Fruit fly (Drosophila melanogaster) whole organism, embryonic: ENCODE results near the gene anchor.

Experiments
- Ada2b ChIP-seq: fragments of 200-800 bp; sonication (Bioruptor generic); IDR thresholded peaks from 2 replicates; pipeline ENCODE4 v1.3.6; 2022; ENCODE audit warnings: missing biosample characterization, missing genetic modification characterization
- Bgb ChIP-seq: fragments of 200-800 bp; sonication (Bioruptor generic); IDR thresholded peaks from 2 replicates; pipeline ENCODE4 v1.3.6; 2022; ENCODE audit warnings: missing biosample characterization, missing genetic modification characterization; ENCODE audit not compliant: partially characterized antibody
- CG10209 ChIP-seq: fragments of 200-800 bp; sonication (Bioruptor generic); optimal IDR thresholded peaks from 3 replicates; lab custom pipeline; 2017; ENCODE audit warnings: missing biosample characterization, mild to moderate bottlenecking, missing genetic modification characterization, missing genetic modification reagents
- CG11398 ChIP-seq: fragments of 200-800 bp; sonication (Bioruptor generic); optimal IDR thresholded peaks from 2 replicates; lab custom pipeline; 2016; ENCODE audit warnings: missing biosample characterization, missing genetic modification characterization
- CG12071 ChIP-seq: fragments of 200-800 bp; sonication (Bioruptor generic); optimal IDR thresholded peaks from 3 replicates; lab custom pipeline; 2018; ENCODE audit warnings: missing biosample characterization, mild to moderate bottlenecking, missing genetic modification characterization
- CG12155 ChIP-seq: fragments of 200-800 bp; sonication (Bioruptor generic); optimal IDR thresholded peaks from 3 replicates; lab custom pipeline; 2016; ENCODE audit warnings: missing biosample characterization, missing genetic modification characterization
- CG1233 ChIP-seq: fragments of 200-800 bp; sonication (Bioruptor generic); optimal IDR thresholded peaks from 4 replicates; lab custom pipeline; 2018; ENCODE audit warnings: missing biosample characterization, mild to moderate bottlenecking, missing genetic modification characterization
- CG12659 ChIP-seq: fragments of 200-800 bp; sonication (Bioruptor generic); optimal IDR thresholded peaks from 3 replicates; lab custom pipeline; 2017; ENCODE audit warnings: mild to moderate bottlenecking, missing biosample characterization, missing genetic modification reagents, missing genetic modification characterization
- CG13123 ChIP-seq: fragments of 200-800 bp; sonication (Bioruptor generic); optimal IDR thresholded peaks from 2 replicates; lab custom pipeline; 2016; ENCODE audit warnings: missing biosample characterization, missing genetic modification characterization
- CG16779 ChIP-seq: fragments of 200-800 bp; sonication (Bioruptor generic); IDR thresholded peaks from 2 replicates; pipeline ENCODE4 v1.3.6; 2022; ENCODE audit warnings: missing biosample characterization, missing genetic modification characterization
- CG1792 ChIP-seq: fragments of 200-800 bp; sonication (Bioruptor generic); optimal IDR thresholded peaks from 2 replicates; lab custom pipeline; 2016; ENCODE audit warnings: missing biosample characterization, missing genetic modification characterization
- CG18476 ChIP-seq: fragments of 200-800 bp; sonication (Bioruptor generic); optimal IDR thresholded peaks from 2 replicates; lab custom pipeline; 2016; ENCODE audit warnings: missing biosample characterization, mild to moderate bottlenecking, missing genetic modification characterization
- CG6254 ChIP-seq: fragments of 200-800 bp; sonication (Bioruptor generic); optimal IDR thresholded peaks from 3 replicates; lab custom pipeline; 2017; ENCODE audit warnings: mild to moderate bottlenecking, missing biosample characterization, missing genetic modification reagents, missing genetic modification characterization
- CG6272 ChIP-seq: fragments of 200-800 bp; sonication (Bioruptor generic); IDR thresholded peaks from 2 replicates; pipeline ENCODE4 v1.3.6; 2022; ENCODE audit warnings: missing biosample characterization, missing genetic modification characterization
- CG9727 ChIP-seq: fragments of 200-800 bp; sonication (Bioruptor generic); optimal IDR thresholded peaks from 3 replicates; lab custom pipeline; 2017; ENCODE audit warnings: missing biosample characterization, mild to moderate bottlenecking, missing genetic modification characterization
- Dek ChIP-seq: fragments of 200-800 bp; sonication (Bioruptor generic); optimal IDR thresholded peaks from 3 replicates; lab custom pipeline; 2019; ENCODE audit warnings: missing biosample characterization, mild to moderate bottlenecking, missing genetic modification characterization, moderate library complexity
- Dip2 ChIP-seq: fragments of 200-800 bp; sonication (Bioruptor generic); IDR thresholded peaks from 2 replicates; pipeline ENCODE4 v1.3.6; 2022; ENCODE audit warnings: missing biosample characterization, missing genetic modification characterization
- Ets97D ChIP-seq: fragments of 200-800 bp; sonication (Bioruptor generic); optimal IDR thresholded peaks from 3 replicates; lab custom pipeline; 2016; ENCODE audit warnings: missing biosample characterization, missing genetic modification characterization
- Gug ChIP-seq: fragments of 200-800 bp; sonication (Bioruptor generic); IDR thresholded peaks from 4 replicates; pipeline ENCODE4 v1.3.6; 2022; ENCODE audit warnings: missing biosample characterization, missing genetic modification characterization
- Hey ChIP-seq: fragments of 200-800 bp; sonication (Bioruptor generic); optimal IDR thresholded peaks from 3 replicates; lab custom pipeline; 2018; ENCODE audit warnings: missing biosample characterization, mild to moderate bottlenecking, missing genetic modification characterization
- Hmr ChIP-seq: fragments of 200-800 bp; sonication (Bioruptor generic); optimal IDR thresholded peaks from 3 replicates; lab custom pipeline; 2017; ENCODE audit warnings: mild to moderate bottlenecking, missing biosample characterization, missing genetic modification reagents, missing genetic modification characterization
- Hr78 ChIP-seq, 2 experiments: fragments of 200-800 bp in 1 of 2; fragments of >200 bp in 1 of 2; sonication (Bioruptor generic) in 1 of 2; optimal IDR thresholded peaks; 2 replicates each; lab custom pipeline; 2017 to 2019; ENCODE audit warnings: missing biosample characterization in 2 of 2, missing genetic modification characterization in 2 of 2, mild to moderate bottlenecking in 1 of 2, moderate library complexity in 1 of 2
- NK7.1 ChIP-seq: fragments of 200-800 bp; sonication (Bioruptor generic); optimal IDR thresholded peaks from 3 replicates; lab custom pipeline; 2016; ENCODE audit warnings: missing biosample characterization, missing genetic modification characterization
- Oli ChIP-seq: fragments of 200-800 bp; sonication (Bioruptor generic); optimal IDR thresholded peaks from 2 replicates; lab custom pipeline; 2018; ENCODE audit warnings: missing biosample characterization, mild to moderate bottlenecking, missing genetic modification characterization, moderate library complexity
- Ptx1 ChIP-seq: fragments of 200-800 bp; sonication (Bioruptor generic); IDR thresholded peaks from 2 replicates; pipeline ENCODE4 v1.3.6; 2022; ENCODE audit warnings: missing biosample characterization, missing genetic modification characterization
- Side ChIP-seq: fragments of 200-800 bp; sonication (Bioruptor generic); optimal IDR thresholded peaks from 2 replicates; lab custom pipeline; 2016; ENCODE audit warnings: missing biosample characterization, missing genetic modification characterization
- Trl ChIP-seq, 3 experiments: fragments of >200 bp in 2 of 3; fragments of 200-800 bp in 1 of 3; sonication (Bioruptor generic) in 1 of 3; optimal IDR thresholded peaks; 2 replicates in 1 of 3; 3 replicates in 2 of 3; lab custom pipeline; 2016 to 2017; ENCODE audit warnings: missing biosample characterization in 1 of 3, missing genetic modification characterization in 1 of 3
- Vsx1 ChIP-seq: fragments of 200-800 bp; sonication (Bioruptor generic); optimal IDR thresholded peaks from 2 replicates; lab custom pipeline; 2017; ENCODE audit warnings: missing biosample characterization, mild to moderate bottlenecking, missing genetic modification characterization, missing genetic modification reagents
- Xrp1 ChIP-seq: fragments of 200-800 bp; sonication (Bioruptor generic); IDR thresholded peaks from 2 replicates; pipeline ENCODE4 v1.3.6; 2022; ENCODE audit warnings: missing biosample characterization, missing genetic modification characterization
- caup ChIP-seq: fragments of 200-800 bp; sonication (Bioruptor generic); optimal IDR thresholded peaks from 3 replicates; lab custom pipeline; 2017; ENCODE audit warnings: missing biosample characterization, mild to moderate bottlenecking, missing genetic modification characterization, moderate library complexity; ENCODE audit not compliant: severe bottlenecking
- chm ChIP-seq: fragments of 200-800 bp; sonication (Bioruptor generic); IDR thresholded peaks from 2 replicates; pipeline ENCODE4 v1.3.6; 2022; ENCODE audit warnings: missing biosample characterization, missing genetic modification characterization
- crc ChIP-seq: fragments of 200-800 bp; sonication (Bioruptor generic); optimal IDR thresholded peaks from 2 replicates; lab custom pipeline; 2016; ENCODE audit warnings: missing biosample characterization, missing genetic modification characterization
- cwo ChIP-seq: fragments of 200-800 bp; sonication (Bioruptor generic); optimal IDR thresholded peaks from 3 replicates; lab custom pipeline; 2017; ENCODE audit warnings: missing biosample characterization, missing genetic modification characterization, mild to moderate bottlenecking, moderate library complexity, missing genetic modification reagents
- dmrt11E ChIP-seq: fragments of 200-800 bp; sonication (Bioruptor generic); optimal IDR thresholded peaks from 3 replicates; lab custom pipeline; 2018; ENCODE audit warnings: missing biosample characterization, mild to moderate bottlenecking, missing genetic modification characterization, moderate library complexity
- esg ChIP-seq: fragments of 200-800 bp; sonication (Bioruptor generic); conservative IDR thresholded peaks from 2 replicates; pipeline ENCODE4 v1.3.6; 2022; ENCODE audit warnings: missing biosample characterization, missing genetic modification characterization
- gem ChIP-seq: fragments of 200-800 bp; sonication (Bioruptor generic); optimal IDR thresholded peaks from 2 replicates; lab custom pipeline; 2019; ENCODE audit warnings: missing biosample characterization, mild to moderate bottlenecking, missing genetic modification characterization, moderate library complexity
- gfzf ChIP-seq: fragments of 200-800 bp; sonication (Bioruptor generic); optimal IDR thresholded peaks from 2 replicates; lab custom pipeline; 2016; ENCODE audit warnings: missing biosample characterization, mild to moderate bottlenecking, missing genetic modification characterization, moderate library complexity
- knrl ChIP-seq: fragments of 200-800 bp; sonication (Bioruptor generic); IDR thresholded peaks from 3 replicates; pipeline ENCODE4 v1.3.6; 2022; ENCODE audit warnings: missing biosample characterization, missing genetic modification characterization; ENCODE audit not compliant: partially characterized antibody
- nom ChIP-seq: fragments of 200-800 bp; sonication (Bioruptor generic); optimal IDR thresholded peaks from 2 replicates; lab custom pipeline; 2017; ENCODE audit warnings: missing biosample characterization, missing genetic modification characterization, mild to moderate bottlenecking, moderate library complexity, missing genetic modification reagents
- pnt ChIP-seq: fragments of 200-800 bp; sonication (Bioruptor generic); optimal IDR thresholded peaks from 3 replicates; lab custom pipeline; 2016; ENCODE audit warnings: missing biosample characterization, missing genetic modification characterization
- pros ChIP-seq: fragments of 200-800 bp; sonication (Bioruptor generic); optimal IDR thresholded peaks from 3 replicates; lab custom pipeline; 2019; ENCODE audit warnings: missing biosample characterization, mild to moderate bottlenecking, missing genetic modification characterization, moderate library complexity
- ranshi ChIP-seq: fragments of 200-800 bp; sonication (Bioruptor generic); IDR thresholded peaks from 2 replicates; pipeline ENCODE4 v1.3.6; 2022; ENCODE audit warnings: missing biosample characterization, missing genetic modification characterization
- salm ChIP-seq: fragments of 200-800 bp; sonication (Bioruptor generic); optimal IDR thresholded peaks from 2 replicates; lab custom pipeline; 2018; ENCODE audit warnings: missing biosample characterization, mild to moderate bottlenecking, missing genetic modification characterization
- sens ChIP-seq: fragments of 200-800 bp; sonication (Bioruptor generic); peaks from one replicate; lab custom pipeline; 2016; ENCODE audit warnings: missing biosample characterization, missing genetic modification characterization
- slbo ChIP-seq: fragments of 200-800 bp; sonication (Bioruptor generic); IDR thresholded peaks from 2 replicates; pipeline ENCODE4 v1.3.6; 2022; ENCODE audit warnings: missing biosample characterization, missing genetic modification characterization
- sob ChIP-seq: fragments of 200-800 bp; sonication (Bioruptor generic); IDR thresholded peaks from 2 replicates; pipeline ENCODE4 v1.3.6; 2022; ENCODE audit warnings: missing biosample characterization, missing genetic modification characterization
- ttk ChIP-seq: fragments of 200-800 bp; sonication (Bioruptor generic); IDR thresholded peaks from 2 replicates; pipeline ENCODE4 v2.1.2; 2022; ENCODE audit warnings: missing biosample characterization, missing genetic modification characterization
- tup ChIP-seq: fragments of 200-800 bp; sonication (Bioruptor generic); optimal IDR thresholded peaks from 2 replicates; lab custom pipeline; 2016; ENCODE audit warnings: missing biosample characterization, mild to moderate bottlenecking, missing genetic modification characterization, moderate library complexity
- wdn ChIP-seq: fragments of 200-800 bp; sonication (Bioruptor generic); IDR thresholded peaks from 2 replicates; pipeline ENCODE4 v1.3.6; 2022; ENCODE audit warnings: missing biosample characterization, missing genetic modification characterization

anchor gene

dm6 chr3L:17621451-17621946 is at the start of gene anchor, which contains the start of gene Vps60 (continued):
- TF ChIP-seq esg (GFP tag; lab: Robert Waterston, UW) (no peak), nom (GFP tag; lab: Kevin White, UChicago) (peak; percentile 52), Dip2 (GFP tag; lab: Robert Waterston, UW) (no peak), Dek (peak; percentile 29), sob (GFP tag; lab: Robert Waterston, UW) (peak; percentile 49), Ets97D (GFP tag; lab: Kevin White, UChicago) (peak; percentile 86), CG13123 (GFP tag; lab: Kevin White, UChicago) (no peak), caup (peak; percentile 43), Hey (tag; lab: Kevin White, UChicago) (no peak), CG12659 (peak; percentile 87), ranshi (no peak), CG10209 (GFP tag; lab: Kevin White, UChicago) (peak; percentile 43), knrl (GFP tag; lab: Robert Waterston, UW) (0 out of 3 replicates have a peak, but pooled peaks have one; percentile 23), CG1233 (GFP tag; lab: Kevin White, UChicago) (no peak), CG12155 (peak; percentile 58), Side (GFP tag; lab: Kevin White, UChicago) (peak; percentile 76), CG12071 (GFP tag; lab: Kevin White, UChicago) (no peak), Oli (tag; lab: Kevin White, UChicago) (peak; percentile 3), pros (GFP tag; lab: Kevin White, UChicago) (no peak), gem (peak; percentile 63), CG11398 (GFP tag; lab: Kevin White, UChicago) (peak; percentile 44), CG18476 (peak; percentile 63), Vsx1 (peak; percentile 50), CG6272 (no peak), chm (no peak), Ada2b (GFP tag; lab: Robert Waterston, UW) (peak; percentile 11; the same call in 1 of the 2 replicates), salm (tag; lab: Kevin White, UChicago) (no peak), crc (peak; percentile 33), ttk (GFP tag; lab: Robert Waterston, UW) (no peak), Bgb (GFP tag; lab: Robert Waterston, UW) (no peak), Hr78 (GFP tag; optimal IDR thresholded peaks at IDR 0.05; lab: Kevin White, UChicago) (no peak), dmrt11E (tag; lab: Kevin White, UChicago) (no peak), pnt (GFP tag; lab: Kevin White, UChicago) (peak; percentile 35), CG1792 (GFP tag; lab: Kevin White, UChicago) (peak; percentile 70), CG16779 (GFP tag; lab: Robert Waterston, UW) (no peak), slbo (GFP tag; lab: Robert Waterston, UW) (peak; percentile 54; the same call in 1 of the 2 replicates), CG6254 (no peak), CG9727 (peak; percentile 42), sens (peak; percentile 90), gfzf (GFP tag; lab: Kevin White, UChicago) (peak; percentile 97), Ptx1 (GFP tag; lab: Robert Waterston, UW) (peak; percentile 47; the same call in 1 of the 2 replicates), NK7.1 (GFP tag; lab: Kevin White, UChicago) (peak; percentile 65), wdn (no peak), cwo (GFP tag; lab: Kevin White, UChicago) (no peak), tup (peak; percentile 4), Xrp1 (GFP tag; lab: Robert Waterston, UW) (0 out of 2 replicates have a peak, but pooled peaks have one; percentile 14), Trl (optimal IDR thresholded peaks at IDR 0.05; lab: Kevin White, UChicago) (no peak), Trl (GFP tag; optimal IDR thresholded peaks at IDR 0.05; lab: Kevin White, UChicago) (peak; percentile 64), Gug (GFP tag; lab: Robert Waterston, UW) (no peak), Hmr (peak; percentile 73)
